Fruit fly (Drosophila melanogaster): ENCODE data around the gene sba.

The sba gene

dm6 chr3R:23958091-23958838 lies 35.5 kb upstream of the sba start, which contains the start of the genes GluProRS and AP-1sigma (continued):
- TF ChIP-seq CG17568 (GFP tag; optimal IDR thresholded peaks at IDR 0.05) = no peak
- no peak for TF ChIP-seq sd (tag; optimal IDR thresholded peaks at IDR 0.05)
- TF ChIP-seq CG6254 (GFP tag; optimal IDR thresholded peaks at IDR 0.05) = peak; percentile 66
- TF ChIP-seq peb (GFP tag; IDR thresholded peaks at IDR 0.05) = peak; percentile 91
- peak; percentile 60 for TF ChIP-seq Side (GFP tag; optimal IDR thresholded peaks at IDR 0.05)
- peak; percentile 72 for TF ChIP-seq Bdp1 (GFP tag; optimal IDR thresholded peaks at IDR 0.05)
- TF ChIP-seq CG4854 (GFP tag; optimal IDR thresholded peaks at IDR 0.05) = peak; percentile 79
- TF ChIP-seq Optix (GFP tag; IDR thresholded peaks at IDR 0.05) = peak; percentile 91
- peak; percentile 85 for TF ChIP-seq bab2 (GFP tag; optimal IDR thresholded peaks at IDR 0.05)
- TF ChIP-seq ranshi (GFP tag; IDR thresholded peaks at IDR 0.05) = peak; percentile 95
- TF ChIP-seq CG15514 (GFP tag; optimal IDR thresholded peaks at IDR 0.05) = peak; percentile 80
- peak; percentile 75 for TF ChIP-seq nerfin-1 (tag; optimal IDR thresholded peaks at IDR 0.05)
- TF ChIP-seq ham (GFP tag; IDR thresholded peaks at IDR 0.05) = peak; percentile 82; the same call in 1 of the 2 replicates
- peak; percentile 97 for TF ChIP-seq HLH3B (GFP tag; IDR thresholded peaks at IDR 0.05)
- TF ChIP-seq tx (GFP tag; optimal IDR thresholded peaks at IDR 0.05) = peak; percentile 87
- peak; percentile 93 for TF ChIP-seq wor (GFP tag; IDR thresholded peaks at IDR 0.05)
- peak; percentile 65 for TF ChIP-seq Nf-YB (GFP tag; optimal IDR thresholded peaks at IDR 0.05)
- TF ChIP-seq pnt (GFP tag; optimal IDR thresholded peaks at IDR 0.05) = peak; percentile 88
- peak; percentile 69 for TF ChIP-seq CG8089 (GFP tag; optimal IDR thresholded peaks at IDR 0.05)
- peak; percentile 79 for TF ChIP-seq corto (GFP tag; optimal IDR thresholded peaks at IDR 0.05)
- peak; percentile 79 for TF ChIP-seq CG33213 (GFP tag; optimal IDR thresholded peaks at IDR 0.05)
- peak; percentile 74 for TF ChIP-seq jing (GFP tag; optimal IDR thresholded peaks at IDR 0.05)
- peak; percentile 77 for TF ChIP-seq emc (GFP tag; optimal IDR thresholded peaks at IDR 0.05)
- TF ChIP-seq jumu (GFP tag; optimal IDR thresholded peaks at IDR 0.05) = peak; percentile 83
- TF ChIP-seq slbo (GFP tag; IDR thresholded peaks at IDR 0.05) = peak; percentile 98
- peak; percentile 83 for TF ChIP-seq Rx (GFP tag; IDR thresholded peaks at IDR 0.05)
- peak; percentile 98 for TF ChIP-seq tgo (GFP tag; IDR thresholded peaks at IDR 0.05)
- TF ChIP-seq stc (GFP tag; IDR thresholded peaks at IDR 0.05) = peak; percentile 90
- peak; percentile 81 for TF ChIP-seq gcm (GFP tag; optimal IDR thresholded peaks at IDR 0.05)
- TF ChIP-seq Gug (GFP tag; IDR thresholded peaks at IDR 0.05) = peak; percentile 96
- TF ChIP-seq CG12104 (GFP tag; optimal IDR thresholded peaks at IDR 0.05) = peak; percentile 87
- peak; percentile 99 for TF ChIP-seq Sin3A (optimal IDR thresholded peaks at IDR 0.05)
- no peak for TF ChIP-seq nau (GFP tag; optimal IDR thresholded peaks at IDR 0.05)
- TF ChIP-seq sc (optimal IDR thresholded peaks at IDR 0.05) = no peak
- TF ChIP-seq sc (GFP tag; optimal IDR thresholded peaks at IDR 0.05) = peak; percentile 78
- peak; percentile 59 for TF ChIP-seq schlank (tag; optimal IDR thresholded peaks at IDR 0.05)
- TF ChIP-seq hbn (GFP tag; IDR thresholded peaks at IDR 0.05; ENCODE audit: partially characterized antibody) = peak; percentile 79
- no peak for TF ChIP-seq CG15479 (GFP tag; optimal IDR thresholded peaks at IDR 0.05)
- peak; percentile 42 for TF ChIP-seq disco-r (GFP tag; optimal IDR thresholded peaks at IDR 0.05)
- TF ChIP-seq cas (GFP tag; IDR thresholded peaks at IDR 0.05) = peak; percentile 90
- TF ChIP-seq Stat92E (GFP tag; optimal IDR thresholded peaks at IDR 0.05) = peak in 1 of 3 experiments; percentile 67
- no peak for TF ChIP-seq Tbp (GFP tag; optimal IDR thresholded peaks at IDR 0.05)
- TF ChIP-seq CG13775 (GFP tag; optimal IDR thresholded peaks at IDR 0.05) = peak; percentile 93
- TF ChIP-seq CG16863 (GFP tag; optimal IDR thresholded peaks at IDR 0.05) = peak; percentile 82
- peak; percentile 58 for TF ChIP-seq CG8359 (GFP tag; optimal IDR thresholded peaks at IDR 0.05; ENCODE audit: borderline replicate concordance)
- peak; percentile 78 for TF ChIP-seq Atf3 (GFP tag; optimal IDR thresholded peaks at IDR 0.05)
- TF ChIP-seq ac (GFP tag; optimal IDR thresholded peaks at IDR 0.05) = peak; percentile 38
- peak; percentile 22 for TF ChIP-seq nom (GFP tag; optimal IDR thresholded peaks at IDR 0.05)
- peak; percentile 95 for TF ChIP-seq CG34224 (GFP tag; IDR thresholded peaks at IDR 0.05; ENCODE audit: partially characterized antibody)
- peak; percentile 52 for TF ChIP-seq gro (GFP tag; optimal IDR thresholded peaks at IDR 0.05)

All from whole organism, embryonic.